Worm (Caenorhabditis elegans): ENCODE measurements around the gene sma-3.

DNA sequence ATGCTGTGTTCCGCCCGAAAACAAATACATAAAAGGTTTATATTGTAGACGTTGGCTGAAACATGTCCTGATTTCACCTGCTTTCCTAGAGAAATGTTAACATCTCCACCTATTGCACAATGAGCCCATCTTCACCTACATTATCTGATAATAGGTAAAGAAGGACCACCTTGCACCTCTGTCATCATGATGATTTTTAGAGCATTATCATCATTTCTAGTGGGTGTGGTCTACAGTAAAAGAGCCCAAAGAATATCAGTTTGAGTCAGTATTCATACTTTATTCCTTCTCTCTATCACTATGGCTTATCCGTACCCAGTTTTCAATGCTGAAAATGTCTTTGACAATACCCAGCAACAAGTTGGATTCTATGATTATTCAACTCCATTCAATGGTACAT, 20.4 kb upstream of the sma-3 start, which contains the start of gene med-2:
- TF ChIP-seq him-1 (tag; optimal IDR thresholded peaks at IDR 0.05) (no peak), dao-5 (tag; optimal IDR thresholded peaks at IDR 0.05) (no peak)
